Worm (Caenorhabditis elegans): Measurements from ENCODE around the gene mrps-21.

ce11 chrIV:4613516-4613915 lies 45.8 kb downstream of the mrps-21 start:
- TF ChIP-seq sem-4 (tag; optimal IDR thresholded peaks at IDR 0.05) (no peak), lin-39 (tag; optimal IDR thresholded peaks at IDR 0.05) (no peak), ama-1 (optimal IDR thresholded peaks at IDR 0.05) (no peak), dmd-4 (tag; optimal IDR thresholded peaks at IDR 0.05) (no peak), nhr-129 (tag; optimal IDR thresholded peaks at IDR 0.05) (no peak), nhr-23 (tag; optimal IDR thresholded peaks at IDR 0.05) (no peak), ztf-1 (GFP tag; conservative IDR thresholded peaks at IDR 0.05) (no peak), mdl-1 (tag; optimal IDR thresholded peaks at IDR 0.05) (no peak), mab-5 (tag; optimal IDR thresholded peaks at IDR 0.05) (no peak), mbf-1 (tag; optimal IDR thresholded peaks at IDR 0.05) (no peak)

Measured in whole organism, L2 larva.